Worm (Caenorhabditis elegans) whole organism, late embryonic: ENCODE measurements around the gene str-93.

Experiments used
- C08G9.2 ChIP-seq: sonication (generic microtip); optimal IDR thresholded peaks from 2 replicates; lab custom pipeline; 2016; ENCODE audit warnings: mild to moderate bottlenecking, missing genetic modification characterization, moderate library complexity, missing compliant biosample characterization
- K02D7.2 ChIP-seq: sonication (generic microtip); optimal IDR thresholded peaks from 2 replicates; lab custom pipeline; 2017; ENCODE audit warnings: mild to moderate bottlenecking, missing genetic modification characterization, missing compliant biosample characterization
- K09A11.1 ChIP-seq: sonication (generic microtip); optimal IDR thresholded peaks from 2 replicates; lab custom pipeline; 2017; ENCODE audit warnings: antibody characterized with exemption, mild to moderate bottlenecking, missing genetic modification characterization, missing compliant biosample characterization; ENCODE audit not compliant: insufficient read depth
- Y22D7AL.16 ChIP-seq: sonication (generic microtip); optimal IDR thresholded peaks from 2 replicates; lab custom pipeline; 2016; ENCODE audit warnings: missing genetic modification characterization, missing compliant biosample characterization
- ahr-1 ChIP-seq: sonication (generic microtip); optimal IDR thresholded peaks from 2 replicates; lab custom pipeline; 2016; ENCODE audit warnings: missing genetic modification characterization, missing compliant biosample characterization
- ceh-14 ChIP-seq: sonication (generic microtip); optimal IDR thresholded peaks from 2 replicates; lab custom pipeline; 2016; ENCODE audit warnings: missing genotype, missing genetic modification characterization, missing compliant biosample characterization
- ceh-18 ChIP-seq: sonication (generic microtip); optimal IDR thresholded peaks from 2 replicates; lab custom pipeline; 2016; ENCODE audit warnings: missing genetic modification characterization, missing compliant biosample characterization
- ceh-19 ChIP-seq: fragments of 200-800 bp; sonication (Bioruptor generic); optimal IDR thresholded peaks from 2 replicates; lab custom pipeline; 2018; ENCODE audit warnings: mild to moderate bottlenecking, missing genetic modification characterization, missing compliant biosample characterization
- ceh-2 ChIP-seq: sonication (generic microtip); optimal IDR thresholded peaks from 2 replicates; lab custom pipeline; 2016; ENCODE audit warnings: missing genotype, missing genetic modification characterization, missing compliant biosample characterization
- ceh-31 ChIP-seq: sonication (generic microtip); optimal IDR thresholded peaks from 2 replicates; lab custom pipeline; 2016; ENCODE audit warnings: missing genetic modification characterization, missing compliant biosample characterization
- ceh-34 ChIP-seq: sonication (generic microtip); optimal IDR thresholded peaks from 2 replicates; lab custom pipeline; 2016; ENCODE audit warnings: mild to moderate bottlenecking, missing genetic modification characterization, missing compliant biosample characterization
- ceh-48 ChIP-seq: sonication (generic microtip); optimal IDR thresholded peaks from 2 replicates; lab custom pipeline; 2016; ENCODE audit warnings: missing genetic modification characterization, inconsistent platforms, missing compliant biosample characterization
- ceh-6 ChIP-seq: fragments of 200-800 bp; sonication (Bioruptor generic); optimal IDR thresholded peaks from 2 replicates; lab custom pipeline; 2018; ENCODE audit warnings: mild to moderate bottlenecking, missing genetic modification characterization, missing compliant biosample characterization
- ceh-9 ChIP-seq: sonication (generic microtip); optimal IDR thresholded peaks from 2 replicates; lab custom pipeline; 2016; ENCODE audit warnings: mild to moderate bottlenecking, missing genetic modification characterization, inconsistent platforms, missing compliant biosample characterization
- che-1 ChIP-seq: sonication (generic microtip); optimal IDR thresholded peaks from 2 replicates; lab custom pipeline; 2016; ENCODE audit warnings: mild to moderate bottlenecking, missing genetic modification characterization, missing compliant biosample characterization
- dmd-4 ChIP-seq: sonication (generic microtip); optimal IDR thresholded peaks from 2 replicates; lab custom pipeline; 2016; ENCODE audit warnings: borderline replicate concordance, missing genetic modification characterization, missing compliant biosample characterization
- dve-1 ChIP-seq: sonication (generic microtip); optimal IDR thresholded peaks from 2 replicates; lab custom pipeline; 2017; ENCODE audit warnings: antibody characterized with exemption, mild to moderate bottlenecking, missing genetic modification characterization, missing compliant biosample characterization
- elt-4 ChIP-seq: sonication (generic microtip); optimal IDR thresholded peaks from 2 replicates; lab custom pipeline; 2016; ENCODE audit warnings: missing genetic modification characterization, missing compliant biosample characterization
- eyg-1 ChIP-seq: sonication (generic microtip); optimal IDR thresholded peaks from 2 replicates; lab custom pipeline; 2016; ENCODE audit warnings: missing genotype, missing genetic modification characterization, missing compliant biosample characterization
- fkh-10 ChIP-seq: fragments of 150-350 bp; optimal IDR thresholded peaks from 2 replicates; lab custom pipeline; 2014; ENCODE audit warnings: missing biosample characterization, missing genetic modification reagents, missing genetic modification characterization
- hlh-15 ChIP-seq: sonication (generic microtip); optimal IDR thresholded peaks from 2 replicates; lab custom pipeline; 2016; ENCODE audit warnings: missing genetic modification characterization, missing compliant biosample characterization
- hlh-30 ChIP-seq: sonication (generic microtip); optimal IDR thresholded peaks from 2 replicates; lab custom pipeline; 2017; ENCODE audit warnings: antibody characterized with exemption, missing genetic modification characterization, missing compliant biosample characterization; ENCODE audit not compliant: insufficient read depth
- hlh-6 ChIP-seq: sonication (generic microtip); optimal IDR thresholded peaks from 2 replicates; lab custom pipeline; 2016; ENCODE audit warnings: missing genotype, missing genetic modification characterization, missing compliant biosample characterization
- hlh-8 ChIP-seq: sonication (generic microtip); optimal IDR thresholded peaks from 2 replicates; lab custom pipeline; 2016; ENCODE audit warnings: missing genotype, missing genetic modification characterization, missing compliant biosample characterization
- mec-3 ChIP-seq: sonication (generic microtip); optimal IDR thresholded peaks from 2 replicates; lab custom pipeline; 2016; ENCODE audit warnings: borderline replicate concordance, missing genetic modification characterization, missing compliant biosample characterization
- nfya-1 ChIP-seq: sonication (generic microtip); optimal IDR thresholded peaks from 2 replicates; lab custom pipeline; 2017; ENCODE audit warnings: missing genetic modification characterization, mild to moderate bottlenecking, missing compliant biosample characterization, antibody characterized with exemption, moderate library complexity
- pha-4 ChIP-seq: fragments of 150-350 bp; optimal IDR thresholded peaks from 2 replicates; lab custom pipeline; 2018; ENCODE audit warnings: missing biosample characterization, missing genetic modification reagents, missing genetic modification characterization
- pqm-1 ChIP-seq: sonication (generic microtip); optimal IDR thresholded peaks from 2 replicates; lab custom pipeline; 2016; ENCODE audit warnings: missing genetic modification characterization, missing compliant biosample characterization
- pros-1 ChIP-seq: fragments of 150-350 bp; optimal IDR thresholded peaks from 2 replicates; lab custom pipeline; 2014; ENCODE audit warnings: missing biosample characterization, missing genetic modification reagents, missing genetic modification characterization
- ref-2 ChIP-seq: sonication (generic microtip); optimal IDR thresholded peaks from 2 replicates; lab custom pipeline; 2016; ENCODE audit warnings: missing genetic modification characterization, missing compliant biosample characterization
- rnt-1 ChIP-seq: sonication (generic microtip); optimal IDR thresholded peaks from 2 replicates; lab custom pipeline; 2016; ENCODE audit warnings: missing genetic modification characterization, missing compliant biosample characterization
- sox-2 ChIP-seq: fragments of 200-800 bp; sonication (Bioruptor generic); IDR thresholded peaks from 2 replicates; pipeline ENCODE4 v1.3.6; 2022; ENCODE audit warnings: missing genetic modification reagents, missing genetic modification characterization, missing compliant biosample characterization
- tbx-2 ChIP-seq: sonication (generic microtip); optimal IDR thresholded peaks from 2 replicates; lab custom pipeline; 2016; ENCODE audit warnings: missing genetic modification characterization, missing compliant biosample characterization
- unc-42 ChIP-seq: sonication (generic microtip); optimal IDR thresholded peaks from 2 replicates; lab custom pipeline; 2016; ENCODE audit warnings: missing genotype, missing genetic modification characterization, missing compliant biosample characterization
- unc-86 ChIP-seq: sonication (generic microtip); optimal IDR thresholded peaks from 2 replicates; lab custom pipeline; 2016; ENCODE audit warnings: missing genetic modification characterization, missing compliant biosample characterization

Gene str-93

DNA sequence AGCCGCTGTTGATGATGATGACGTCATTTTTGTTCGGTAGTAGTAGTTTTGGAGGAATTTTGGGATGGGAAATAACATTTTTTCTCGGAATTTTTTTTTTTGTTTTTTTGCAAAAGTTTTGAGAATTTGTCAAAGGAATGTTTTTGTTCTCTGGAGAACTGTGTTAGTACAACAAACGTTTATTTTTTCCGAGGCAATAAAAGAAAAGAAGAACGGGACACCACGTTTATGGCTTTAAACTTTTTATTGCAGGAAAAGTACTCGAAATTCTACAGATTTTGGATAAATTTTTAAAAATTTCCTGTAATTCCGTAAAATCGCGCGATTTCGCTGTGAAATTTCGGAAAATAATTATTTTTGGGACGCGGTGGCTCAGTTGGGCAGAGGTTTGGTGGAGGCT lies 17.7 kb upstream of the str-93 start, which contains the start of gene F59A1.13:
Gene F59A1.13, minus strand, starts transcription at position 101 of the 400 bp plus-strand sequence.
- TF ChIP-seq ahr-1 (tag; lab: Kevin White, UChicago) (no peak), nfya-1 (no peak), ceh-48 (tag; lab: Kevin White, UChicago) (no peak), Y22D7AL.16 (tag; lab: Kevin White, UChicago) (no peak), hlh-30 (tag; lab: Kevin White, UChicago) (no peak), ceh-6 (no peak), elt-4 (tag; lab: Kevin White, UChicago) (no peak), hlh-8 (tag; lab: Kevin White, UChicago) (no peak), ceh-19 (no peak), che-1 (tag; lab: Kevin White, UChicago) (no peak), unc-86 (no peak), tbx-2 (tag; lab: Kevin White, UChicago) (no peak), K02D7.2 (tag; lab: Kevin White, UChicago) (no peak), mec-3 (tag; lab: Kevin White, UChicago) (no peak), unc-42 (tag; lab: Kevin White, UChicago) (no peak), pha-4 (tag; lab: Kevin White, UChicago) (no peak), dve-1 (tag; lab: Kevin White, UChicago) (no peak), rnt-1 (no peak)

DNA sequence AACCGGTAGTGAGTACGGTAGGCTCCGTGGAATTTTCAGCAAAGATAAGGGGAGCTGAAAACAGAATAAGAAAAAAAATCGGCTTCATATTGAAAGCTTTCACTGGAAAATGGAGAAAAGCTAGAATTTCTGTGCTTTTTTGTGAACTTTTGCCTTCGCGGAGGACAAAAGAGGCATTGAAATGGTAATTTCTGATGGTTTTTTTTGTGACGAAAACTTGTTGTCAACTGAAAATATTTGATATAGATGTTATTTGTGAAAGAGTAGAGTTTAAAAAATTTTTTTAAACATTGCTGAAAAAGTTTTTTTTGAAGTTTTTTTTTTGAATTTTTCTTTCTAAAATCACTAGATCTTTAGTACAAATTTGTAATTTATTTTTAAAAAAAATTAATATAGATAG lies 13.6 kb upstream of the str-93 start, which contains the start of gene F59A1.18:
Gene F59A1.18, minus strand, starts transcription at position 101 of the 400 bp plus-strand sequence.
- no peak for TF ChIP-seq sox-2
- no peak for TF ChIP-seq K09A11.1 (tag; lab: Kevin White, UChicago)
- no peak for TF ChIP-seq Y22D7AL.16 (tag; lab: Kevin White, UChicago)
- TF ChIP-seq ceh-9 (tag; lab: Kevin White, UChicago): no peak
- no peak for TF ChIP-seq ref-2 (tag; lab: Kevin White, UChicago)
- TF ChIP-seq pqm-1 (tag; lab: Kevin White, UChicago): no peak
- no peak for TF ChIP-seq hlh-8 (tag; lab: Kevin White, UChicago)
- no peak for TF ChIP-seq pha-4 (tag; lab: Kevin White, UChicago)
- TF ChIP-seq fkh-10 (GFP tag; lab: Kevin White, UChicago): no peak
- TF ChIP-seq ceh-31 (tag; lab: Kevin White, UChicago): no peak
- TF ChIP-seq ceh-6: no peak
- TF ChIP-seq nfya-1: no peak

DNA sequence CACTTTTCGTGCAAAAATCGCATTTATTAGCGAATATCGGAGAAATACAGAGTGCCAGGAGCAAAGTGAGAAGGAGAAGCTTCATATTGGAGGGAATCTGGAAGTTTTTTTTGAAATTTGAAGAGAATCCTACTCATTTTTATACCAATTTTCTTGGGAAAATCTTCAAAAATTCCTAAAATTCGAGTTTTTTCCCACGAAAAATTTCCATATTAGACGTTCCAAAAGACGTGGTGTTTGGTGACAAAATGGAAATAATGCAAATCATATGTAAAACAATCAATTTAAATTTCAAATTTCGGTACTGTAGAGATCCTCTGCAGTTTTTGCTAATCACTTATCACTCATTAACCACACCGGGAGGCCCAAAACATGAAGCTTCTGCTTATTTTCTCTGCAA lies 11.6 kb upstream of the str-93 start, which contains the start of the genes F59A1.16 and F59A1.6:
Gene F59A1.16, minus strand, starts transcription at position 101 of the 400 bp plus-strand sequence.
Gene F59A1.6, plus strand, starts transcription at position 285 of the 400 bp plus-strand sequence.
- TF ChIP-seq dve-1 (tag; lab: Kevin White, UChicago): no peak
- no peak for TF ChIP-seq tbx-2 (tag; lab: Kevin White, UChicago)
- TF ChIP-seq eyg-1: no peak
- no peak for TF ChIP-seq unc-86
- TF ChIP-seq ceh-48 (tag; lab: Kevin White, UChicago): no peak
- TF ChIP-seq ceh-34 (tag; lab: Kevin White, UChicago): no peak
- no peak for TF ChIP-seq nfya-1
- no peak for TF ChIP-seq hlh-15 (tag; lab: Kevin White, UChicago)
- TF ChIP-seq C08G9.2 (tag; lab: Kevin White, UChicago): no peak
- TF ChIP-seq ceh-2 (tag; lab: Kevin White, UChicago): no peak
- no peak for TF ChIP-seq ceh-14 (tag; lab: Kevin White, UChicago)
- no peak for TF ChIP-seq ceh-18 (tag; lab: Kevin White, UChicago)
- TF ChIP-seq dmd-4 (tag; lab: Kevin White, UChicago): no peak
- no peak for TF ChIP-seq hlh-30 (tag; lab: Kevin White, UChicago)
- TF ChIP-seq unc-42 (tag; lab: Kevin White, UChicago): no peak
- TF ChIP-seq, all 69 proteins: peak for 0

DNA sequence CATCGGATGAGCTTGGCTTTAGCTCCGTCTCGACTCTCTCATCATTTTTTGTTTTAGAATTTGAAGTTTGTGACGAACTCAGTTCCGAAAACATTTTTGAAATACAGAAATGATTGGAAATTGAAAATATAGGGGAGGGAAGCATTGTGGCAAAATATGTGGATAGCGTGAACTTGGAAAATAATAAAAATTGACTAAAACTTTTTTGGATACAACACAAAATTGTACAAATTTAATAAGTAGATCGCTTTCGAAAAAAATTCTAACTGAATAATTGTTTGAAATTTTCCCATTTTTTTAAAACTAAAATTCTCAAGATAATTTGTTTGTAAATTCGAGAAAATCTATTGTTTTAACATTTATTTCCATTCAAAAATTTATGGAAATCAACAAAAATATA lies 10.5 kb upstream of the str-93 start, which contains the start of gene F59A1.15:
Gene F59A1.15, minus strand, starts transcription at position 101 of the 400 bp plus-strand sequence.
- no peak for TF ChIP-seq pros-1 (tag; lab: Kevin White, UChicago)
- TF ChIP-seq hlh-30 (tag; lab: Kevin White, UChicago): no peak
- no peak for TF ChIP-seq hlh-6 (tag; lab: Kevin White, UChicago)
- TF ChIP-seq fkh-10 (GFP tag; lab: Kevin White, UChicago): no peak
